Worm (Caenorhabditis elegans) whole organism, late embryonic: ENCODE results near the gene ilc-17.1.

ENCODE experiments used
- ceh-22 ChIP-seq: sonication (generic microtip); optimal IDR thresholded peaks from 2 replicates; lab custom pipeline; 2017; ENCODE audit warnings: missing biosample characterization, missing genetic modification characterization
- ceh-9 ChIP-seq: sonication (generic microtip); optimal IDR thresholded peaks from 2 replicates; lab custom pipeline; 2016; ENCODE audit warnings: mild to moderate bottlenecking, missing genetic modification characterization, inconsistent platforms, missing compliant biosample characterization
- fkh-10 ChIP-seq: fragments of 150-350 bp; optimal IDR thresholded peaks from 2 replicates; lab custom pipeline; 2014; ENCODE audit warnings: missing biosample characterization, missing genetic modification reagents, missing genetic modification characterization
- hlh-6 ChIP-seq: sonication (generic microtip); optimal IDR thresholded peaks from 2 replicates; lab custom pipeline; 2016; ENCODE audit warnings: missing genotype, missing genetic modification characterization, missing compliant biosample characterization
- hlh-8 ChIP-seq: sonication (generic microtip); optimal IDR thresholded peaks from 2 replicates; lab custom pipeline; 2016; ENCODE audit warnings: missing genotype, missing genetic modification characterization, missing compliant biosample characterization
- madf-2 ChIP-seq: sonication (generic microtip); optimal IDR thresholded peaks from 2 replicates; lab custom pipeline; 2017; ENCODE audit warnings: missing genetic modification characterization, missing compliant biosample characterization
- nhr-11 ChIP-seq: fragments of 150-350 bp; optimal IDR thresholded peaks from 2 replicates; lab custom pipeline; 2014; ENCODE audit warnings: missing biosample characterization, missing genetic modification characterization
- ref-2 ChIP-seq: sonication (generic microtip); optimal IDR thresholded peaks from 2 replicates; lab custom pipeline; 2016; ENCODE audit warnings: missing genetic modification characterization, missing compliant biosample characterization
- rnt-1 ChIP-seq: sonication (generic microtip); optimal IDR thresholded peaks from 2 replicates; lab custom pipeline; 2016; ENCODE audit warnings: missing genetic modification characterization, missing compliant biosample characterization

DNA sequence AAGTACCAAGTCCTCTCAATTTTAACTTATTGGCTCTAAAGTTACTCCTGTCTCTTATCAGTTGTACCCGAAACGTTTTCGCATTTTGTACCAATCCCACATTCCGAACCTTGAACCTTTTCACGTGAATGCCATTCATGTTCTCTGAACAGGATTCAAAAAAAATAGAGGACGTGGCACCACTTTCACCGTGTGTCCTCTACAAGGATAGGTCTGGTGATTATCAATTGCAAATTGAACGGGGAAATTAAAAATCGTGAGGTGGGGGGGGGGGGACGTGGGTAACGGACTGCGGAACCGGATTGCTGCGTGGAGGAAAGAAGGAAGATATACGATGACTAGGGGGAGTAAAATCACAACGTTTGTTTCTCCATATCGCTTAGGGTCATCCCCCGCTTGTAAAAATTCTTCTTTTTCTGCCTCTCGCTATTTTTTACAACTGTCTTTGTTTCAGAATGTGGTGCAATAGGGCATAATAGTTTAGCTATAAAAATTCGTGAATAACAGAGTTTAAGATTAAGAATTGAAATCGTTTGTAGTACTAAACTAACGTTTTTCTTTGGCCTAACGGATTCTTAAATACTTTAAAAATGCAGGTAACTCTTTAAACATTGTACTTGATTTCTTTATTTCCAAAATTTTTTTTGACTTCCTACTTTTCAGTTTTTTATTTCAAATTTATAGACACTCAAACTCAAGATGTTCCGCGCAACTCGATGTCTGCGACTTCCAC lies 12.3 kb upstream of the ilc-17.1 start, which contains the start of gene alh-13:
- TF ChIP-seq ceh-22 (tag; lab: Kevin White, UChicago), result no peak
- TF ChIP-seq hlh-6 (tag; lab: Kevin White, UChicago), result no peak
- no peak for TF ChIP-seq hlh-8 (tag; lab: Kevin White, UChicago)
- no peak for TF ChIP-seq nhr-11 (tag; lab: Kevin White, UChicago)
- TF ChIP-seq ref-2 (tag; lab: Kevin White, UChicago), result no peak
- no peak for TF ChIP-seq madf-2 (tag; lab: Kevin White, UChicago)
- no peak for TF ChIP-seq rnt-1 (tag; lab: Kevin White, UChicago)
- TF ChIP-seq fkh-10 (GFP tag; lab: Kevin White, UChicago), result no peak
- TF ChIP-seq ceh-9 (tag; lab: Kevin White, UChicago), result no peak
